Fruit fly (Drosophila melanogaster) whole organism, embryonic: ENCODE measurements around the gene CG46467.
A peak's percentile ranks its signal among the peaks of the same experiment; 100 is the strongest.

ENCODE experiments used
- Antp ChIP-seq: fragments of 200-800 bp; sonication (Bioruptor generic); optimal IDR thresholded peaks from 3 replicates; lab custom pipeline; 2016; ENCODE audit warnings: missing biosample characterization, missing genetic modification characterization
- Atf3 ChIP-seq: fragments of 200-800 bp; sonication (Bioruptor generic); optimal IDR thresholded peaks from 3 replicates; lab custom pipeline; 2016; ENCODE audit warnings: missing biosample characterization, missing genetic modification characterization
- CG10431 ChIP-seq: fragments of 200-800 bp; sonication (Bioruptor generic); optimal IDR thresholded peaks from 3 replicates; lab custom pipeline; 2018; ENCODE audit warnings: missing biosample characterization, mild to moderate bottlenecking, missing genetic modification characterization
- CG10959 ChIP-seq: fragments of 200-800 bp; sonication (Bioruptor generic); IDR thresholded peaks from 2 replicates; pipeline ENCODE4 v1.3.6; 2022; ENCODE audit warnings: missing biosample characterization, missing genetic modification characterization
- CG11695 ChIP-seq: fragments of 200-800 bp; sonication (Bioruptor generic); IDR thresholded peaks from 3 replicates; pipeline ENCODE4 v1.3.6; 2022; ENCODE audit warnings: missing biosample characterization, missing genetic modification characterization
- CG12942 ChIP-seq: fragments of 200-800 bp; sonication (Bioruptor generic); optimal IDR thresholded peaks from 3 replicates; lab custom pipeline; 2016; ENCODE audit warnings: missing biosample characterization, missing genetic modification characterization
- CG13123 ChIP-seq: fragments of 200-800 bp; sonication (Bioruptor generic); optimal IDR thresholded peaks from 2 replicates; lab custom pipeline; 2016; ENCODE audit warnings: missing biosample characterization, missing genetic modification characterization
- CG15073 ChIP-seq: fragments of 200-800 bp; sonication (Bioruptor generic); optimal IDR thresholded peaks from 2 replicates; lab custom pipeline; 2016; ENCODE audit warnings: missing biosample characterization, missing genetic modification characterization
- CG15696 ChIP-seq: fragments of 200-800 bp; sonication (Bioruptor generic); optimal IDR thresholded peaks from 2 replicates; lab custom pipeline; 2019; ENCODE audit warnings: missing biosample characterization, mild to moderate bottlenecking, missing genetic modification characterization, moderate library complexity
- CG32772 ChIP-seq: fragments of 200-800 bp; sonication (Bioruptor generic); IDR thresholded peaks from 2 replicates; pipeline ENCODE4 v1.3.6; 2022; ENCODE audit warnings: missing biosample characterization, missing genetic modification characterization
- CG3281 ChIP-seq: fragments of 200-800 bp; sonication (Bioruptor generic); optimal IDR thresholded peaks from 3 replicates; lab custom pipeline; 2017; ENCODE audit warnings: missing biosample characterization, mild to moderate bottlenecking, missing genetic modification characterization
- CG33557 ChIP-seq: fragments of 200-800 bp; sonication (Bioruptor generic); optimal IDR thresholded peaks from 2 replicates; lab custom pipeline; 2019; ENCODE audit warnings: missing biosample characterization, mild to moderate bottlenecking, missing genetic modification characterization, moderate library complexity
- CG3838 ChIP-seq: fragments of 200-800 bp; sonication (Bioruptor generic); optimal IDR thresholded peaks from 3 replicates; lab custom pipeline; 2016; ENCODE audit warnings: missing biosample characterization, missing genetic modification characterization
- CG3995 ChIP-seq: fragments of 200-800 bp; sonication (Bioruptor generic); optimal IDR thresholded peaks from 3 replicates; lab custom pipeline; 2016; ENCODE audit warnings: missing biosample characterization, missing genetic modification characterization
- CG4282 ChIP-seq: fragments of 200-800 bp; sonication (Bioruptor generic); optimal IDR thresholded peaks from 2 replicates; lab custom pipeline; 2016; ENCODE audit warnings: missing biosample characterization, missing genetic modification characterization
- CG4424 ChIP-seq: fragments of 200-800 bp; sonication (Bioruptor generic); optimal IDR thresholded peaks from 3 replicates; lab custom pipeline; 2016; ENCODE audit warnings: missing biosample characterization, missing genetic modification characterization
- CG4707 ChIP-seq: fragments of 200-800 bp; sonication (Bioruptor generic); optimal IDR thresholded peaks from 2 replicates; lab custom pipeline; 2018; ENCODE audit warnings: missing biosample characterization, mild to moderate bottlenecking, missing genetic modification characterization, moderate library complexity
- CG4730 ChIP-seq: fragments of 200-800 bp; sonication (Bioruptor generic); IDR thresholded peaks from 2 replicates; pipeline ENCODE4 v1.3.6; 2022; ENCODE audit warnings: missing biosample characterization, missing genetic modification characterization
- CG4820 ChIP-seq: fragments of 200-800 bp; sonication (Bioruptor generic); optimal IDR thresholded peaks from 3 replicates; lab custom pipeline; 2016; ENCODE audit warnings: missing biosample characterization, missing genetic modification characterization
- CG6272 ChIP-seq: fragments of 200-800 bp; sonication (Bioruptor generic); IDR thresholded peaks from 2 replicates; pipeline ENCODE4 v1.3.6; 2022; ENCODE audit warnings: missing biosample characterization, missing genetic modification characterization
- CG6654 ChIP-seq: fragments of 200-800 bp; sonication (Bioruptor generic); optimal IDR thresholded peaks from 2 replicates; lab custom pipeline; 2017; ENCODE audit warnings: missing biosample characterization, mild to moderate bottlenecking, missing genetic modification characterization
- CG6683 ChIP-seq: fragments of 200-800 bp; sonication (Bioruptor generic); optimal IDR thresholded peaks from 2 replicates; lab custom pipeline; 2017; ENCODE audit warnings: missing biosample characterization, mild to moderate bottlenecking, missing genetic modification characterization, missing genetic modification reagents
- CG7271 ChIP-seq: fragments of 200-800 bp; sonication (Bioruptor generic); optimal IDR thresholded peaks from 2 replicates; lab custom pipeline; 2018; ENCODE audit warnings: missing biosample characterization, mild to moderate bottlenecking, missing genetic modification characterization, moderate library complexity
- CG7928 ChIP-seq: fragments of 200-800 bp; sonication (Bioruptor generic); optimal IDR thresholded peaks from 2 replicates; lab custom pipeline; 2017; ENCODE audit warnings: missing biosample characterization, mild to moderate bottlenecking, missing genetic modification characterization
- CG7987 ChIP-seq: fragments of 200-800 bp; sonication (Bioruptor generic); optimal IDR thresholded peaks from 2 replicates; lab custom pipeline; 2018; ENCODE audit warnings: missing biosample characterization, mild to moderate bottlenecking, missing genetic modification characterization, moderate library complexity
- Eip74EF ChIP-seq, 2 experiments: fragments of 200-800 bp in 1 of 2; fragments of >200 bp in 1 of 2; sonication (Bioruptor generic) in 1 of 2; optimal IDR thresholded peaks; 2 replicates each; lab custom pipeline; 2017 to 2019; ENCODE audit warnings: missing biosample characterization in 2 of 2, missing genetic modification characterization in 2 of 2, mild to moderate bottlenecking in 1 of 2, moderate library complexity in 1 of 2
- HLH3B ChIP-seq: fragments of 200-800 bp; sonication (Bioruptor generic); IDR thresholded peaks from 2 replicates; pipeline ENCODE4 v1.3.6; 2022; ENCODE audit warnings: missing biosample characterization, missing genetic modification characterization
- NFAT ChIP-seq: fragments of 200-800 bp; sonication (Bioruptor generic); IDR thresholded peaks from 2 replicates; pipeline ENCODE4 v1.3.6; 2022; ENCODE audit warnings: missing biosample characterization, missing genetic modification characterization
- NfI ChIP-seq: fragments of 200-800 bp; sonication (Bioruptor generic); optimal IDR thresholded peaks from 3 replicates; lab custom pipeline; 2018; ENCODE audit warnings: missing biosample characterization, mild to moderate bottlenecking, missing genetic modification characterization, moderate library complexity
- Oli ChIP-seq: fragments of 200-800 bp; sonication (Bioruptor generic); optimal IDR thresholded peaks from 2 replicates; lab custom pipeline; 2018; ENCODE audit warnings: missing biosample characterization, mild to moderate bottlenecking, missing genetic modification characterization, moderate library complexity
- Rfx ChIP-seq: fragments of 200-800 bp; sonication (Bioruptor generic); IDR thresholded peaks from 2 replicates; pipeline ENCODE4 v1.3.6; 2022; ENCODE audit warnings: missing biosample characterization, missing genetic modification characterization
- Spps ChIP-seq: fragments of 200-800 bp; sonication (Bioruptor generic); optimal IDR thresholded peaks from 2 replicates; lab custom pipeline; 2018; ENCODE audit warnings: missing biosample characterization, mild to moderate bottlenecking, missing genetic modification characterization
- ase ChIP-seq: fragments of 200-800 bp; sonication (Bioruptor generic); IDR thresholded peaks from 3 replicates; pipeline ENCODE4 v1.3.6; 2022; ENCODE audit warnings: missing biosample characterization, missing genetic modification characterization
- corto ChIP-seq: fragments of 200-800 bp; sonication (Bioruptor generic); optimal IDR thresholded peaks from 2 replicates; lab custom pipeline; 2016; ENCODE audit warnings: missing biosample characterization, mild to moderate bottlenecking, missing genetic modification characterization, moderate library complexity
- crp ChIP-seq, 2 experiments: fragments of 200-800 bp; sonication (Bioruptor generic); optimal IDR thresholded peaks; 2 replicates in 1 of 2; 3 replicates in 1 of 2; lab custom pipeline; 2017; ENCODE audit warnings: missing biosample characterization in 2 of 2, missing genetic modification characterization in 2 of 2, mild to moderate bottlenecking in 1 of 2, moderate library complexity in 1 of 2
- da ChIP-seq: fragments of 200-800 bp; sonication (Bioruptor generic); optimal IDR thresholded peaks from 2 replicates; lab custom pipeline; 2016; ENCODE audit warnings: missing biosample characterization, missing genetic modification characterization
- ewg ChIP-seq: fragments of 200-800 bp; sonication (Bioruptor generic); optimal IDR thresholded peaks from 3 replicates; lab custom pipeline; 2017; ENCODE audit warnings: mild to moderate bottlenecking, missing biosample characterization, missing genetic modification reagents, missing genetic modification characterization
- hbn ChIP-seq: fragments of 200-800 bp; sonication (Bioruptor generic); IDR thresholded peaks from 2 replicates; pipeline ENCODE4 v1.3.6; 2022; ENCODE audit warnings: missing biosample characterization, missing genetic modification characterization; ENCODE audit not compliant: partially characterized antibody
- kay ChIP-seq: fragments of 200-800 bp; sonication (Bioruptor generic); optimal IDR thresholded peaks from 2 replicates; lab custom pipeline; 2016; ENCODE audit warnings: missing biosample characterization, missing genetic modification characterization
- lov ChIP-seq, 2 experiments: fragments of 200-800 bp in 1 of 2; fragments of >200 bp in 1 of 2; sonication (Bioruptor generic) in 1 of 2; IDR thresholded peaks in 1 of 2; optimal IDR thresholded peaks in 1 of 2; 2 replicates in 1 of 2; 3 replicates in 1 of 2; pipeline versions ENCODE4 v1.3.6 to Lab custom; 2017 to 2022; ENCODE audit warnings: missing biosample characterization in 1 of 2, missing genetic modification characterization in 1 of 2
- mld ChIP-seq: fragments of 200-800 bp; sonication (Bioruptor generic); IDR thresholded peaks from 3 replicates; pipeline ENCODE4 v1.3.6; 2022; ENCODE audit warnings: missing biosample characterization, missing genetic modification characterization; ENCODE audit not compliant: partially characterized antibody
- nau ChIP-seq: fragments of 200-800 bp; sonication (Bioruptor generic); optimal IDR thresholded peaks from 3 replicates; lab custom pipeline; 2017; ENCODE audit warnings: missing biosample characterization, mild to moderate bottlenecking, missing genetic modification characterization, missing genetic modification reagents
- odd ChIP-seq: fragments of 200-800 bp; sonication (Bioruptor generic); optimal IDR thresholded peaks from 2 replicates; lab custom pipeline; 2017; ENCODE audit warnings: missing biosample characterization, mild to moderate bottlenecking, missing genetic modification characterization
- pb ChIP-seq: fragments of 200-800 bp; sonication (Bioruptor generic); optimal IDR thresholded peaks from 3 replicates; lab custom pipeline; 2016; ENCODE audit warnings: missing biosample characterization, missing genetic modification characterization
- phol ChIP-seq: fragments of 200-800 bp; sonication (Bioruptor generic); optimal IDR thresholded peaks from 3 replicates; lab custom pipeline; 2018; ENCODE audit warnings: missing biosample characterization, mild to moderate bottlenecking, missing genetic modification characterization, moderate library complexity
- pnt ChIP-seq: fragments of 200-800 bp; sonication (Bioruptor generic); optimal IDR thresholded peaks from 3 replicates; lab custom pipeline; 2016; ENCODE audit warnings: missing biosample characterization, missing genetic modification characterization
- salm ChIP-seq: fragments of 200-800 bp; sonication (Bioruptor generic); optimal IDR thresholded peaks from 2 replicates; lab custom pipeline; 2018; ENCODE audit warnings: missing biosample characterization, mild to moderate bottlenecking, missing genetic modification characterization
- stwl ChIP-seq: fragments of 200-800 bp; sonication (Bioruptor generic); optimal IDR thresholded peaks from 3 replicates; lab custom pipeline; 2018; ENCODE audit warnings: missing biosample characterization, mild to moderate bottlenecking, missing genetic modification characterization, moderate library complexity
- tin ChIP-seq: fragments of 200-800 bp; sonication (Bioruptor generic); optimal IDR thresholded peaks from 3 replicates; lab custom pipeline; 2016; ENCODE audit warnings: missing biosample characterization, missing genetic modification characterization
- zfh1 ChIP-seq: fragments of 200-800 bp; sonication (Bioruptor generic); IDR thresholded peaks from 3 replicates; pipeline ENCODE4 v1.3.6; 2022; ENCODE audit warnings: missing biosample characterization, missing genetic modification characterization

The CG46467 gene

dm6 chr3R:9869954-9870353 is 4.5 kb upstream of the CG46467 start (continued):
- TF ChIP-seq corto (GFP tag; lab: Kevin White, UChicago) (no peak), Spps (tag; lab: Kevin White, UChicago) (peak; percentile 55), CG6272 (GFP tag; lab: Robert Waterston, UW) (no peak), CG4730 (GFP tag; lab: Robert Waterston, UW) (no peak), CG11695 (GFP tag; lab: Robert Waterston, UW) (no peak; the same call in 2 of the 3 replicates), CG33557 (peak; percentile 80), CG15073 (no peak), NFAT (GFP tag; lab: Robert Waterston, UW) (no peak), odd (GFP tag; lab: Kevin White, UChicago) (peak; percentile 65), pnt (GFP tag; lab: Kevin White, UChicago) (no peak), CG32772 (no peak), CG3281 (GFP tag; lab: Kevin White, UChicago) (no peak), da (peak; percentile 21), ewg (peak; percentile 29), Antp (GFP tag; lab: Kevin White, UChicago) (no peak), zfh1 (GFP tag; lab: Robert Waterston, UW) (peak; percentile 54; the same call in 2 of the 3 replicates), pb (GFP tag; lab: Kevin White, UChicago) (no peak), CG3995 (no peak), tin (GFP tag; lab: Kevin White, UChicago) (peak; percentile 14), CG3838 (GFP tag; lab: Kevin White, UChicago) (peak; percentile 11), CG13123 (GFP tag; lab: Kevin White, UChicago) (no peak), CG15696 (tag; lab: Kevin White, UChicago) (peak; percentile 90), CG10431 (GFP tag; lab: Kevin White, UChicago) (peak; percentile 42), CG12942 (GFP tag; lab: Kevin White, UChicago) (peak; percentile 28), kay (GFP tag; lab: Kevin White, UChicago) (peak; percentile 32), CG10959 (GFP tag; lab: Robert Waterston, UW) (peak; percentile 35; the same call in 1 of the 2 replicates), CG4282 (GFP tag; lab: Kevin White, UChicago) (no peak), Oli (tag; lab: Kevin White, UChicago) (no peak), salm (tag; lab: Kevin White, UChicago) (peak; percentile 55), stwl (tag; lab: Kevin White, UChicago) (peak; percentile 31), nau (GFP tag; lab: Kevin White, UChicago) (peak; percentile 79), Rfx (GFP tag; lab: Robert Waterston, UW) (no peak), crp (GFP tag; optimal IDR thresholded peaks at IDR 0.05; lab: Kevin White, UChicago) (no peak), NfI (GFP tag; lab: Kevin White, UChicago) (no peak), CG7271 (tag; lab: Kevin White, UChicago) (peak; percentile 41), phol (tag; lab: Kevin White, UChicago) (no peak), hbn (GFP tag; lab: Robert Waterston, UW) (no peak), CG6654 (no peak), CG7928 (GFP tag; lab: Kevin White, UChicago) (no peak), CG4707 (GFP tag; lab: Kevin White, UChicago) (peak; percentile 82), Atf3 (no peak), CG4424 (GFP tag; lab: Kevin White, UChicago) (peak; percentile 4), HLH3B (peak; percentile 51; the same call in 1 of the 2 replicates), CG4820 (GFP tag; lab: Kevin White, UChicago) (no peak), CG7987 (GFP tag; lab: Kevin White, UChicago) (peak; percentile 84), mld (no peak), lov (optimal IDR thresholded peaks at IDR 0.05; lab: Kevin White, UChicago) (no peak), lov (GFP tag; IDR thresholded peaks at IDR 0.05; lab: Robert Waterston, UW) (no peak), CG6683 (GFP tag; lab: Kevin White, UChicago) (peak; percentile 0), ase (GFP tag; lab: Robert Waterston, UW) (no peak; the same call in 2 of the 3 replicates), Eip74EF (GFP tag; optimal IDR thresholded peaks at IDR 0.05; lab: Kevin White, UChicago) (peak in 1 of 2 experiments; percentile 34)
